Fruit fly (Drosophila melanogaster) whole organism, prepupa: ENCODE measurements around the gene VhaAC45RP.
A peak's percentile ranks its signal among the peaks of the same experiment; 100 is the strongest.

ENCODE experiments used
- CG10669 ChIP-seq: fragments of 200-800 bp; sonication (Bioruptor generic); optimal IDR thresholded peaks from 3 replicates; lab custom pipeline; 2018; ENCODE audit warnings: missing biosample characterization, mild to moderate bottlenecking, missing genetic modification characterization, moderate library complexity
- CG11294 ChIP-seq: fragments of 200-800 bp; sonication (Bioruptor generic); IDR thresholded peaks from 2 replicates; pipeline ENCODE4 v1.3.6; 2022; ENCODE audit warnings: missing biosample characterization, missing genetic modification characterization
- CG11762 ChIP-seq: fragments of 200-800 bp; sonication (Bioruptor generic); optimal IDR thresholded peaks from 3 replicates; lab custom pipeline; 2016; ENCODE audit warnings: missing biosample characterization, missing genetic modification characterization; ENCODE audit not compliant: insufficient read depth
- CG11902 ChIP-seq: fragments of 200-800 bp; sonication (Bioruptor generic); optimal IDR thresholded peaks from 3 replicates; lab custom pipeline; 2016; ENCODE audit warnings: missing biosample characterization, missing genetic modification characterization
- CG15336 ChIP-seq: fragments of 200-800 bp; sonication (Bioruptor generic); IDR thresholded peaks from 2 replicates; pipeline ENCODE4 v1.3.6; 2022; ENCODE audit warnings: missing biosample characterization, missing genetic modification characterization
- CG1621 ChIP-seq: fragments of 200-800 bp; sonication (Bioruptor generic); optimal IDR thresholded peaks from 3 replicates; lab custom pipeline; 2018; ENCODE audit warnings: missing biosample characterization, mild to moderate bottlenecking, missing genetic modification characterization
- CG3032 ChIP-seq: fragments of 200-800 bp; optimal IDR thresholded peaks from 2 replicates; lab custom pipeline; 2019; ENCODE audit warnings: missing biosample characterization, mild to moderate bottlenecking, missing genetic modification characterization, moderate library complexity
- CG31627 ChIP-seq: fragments of 200-800 bp; sonication (Bioruptor generic); optimal IDR thresholded peaks from 3 replicates; lab custom pipeline; 2016; ENCODE audit warnings: missing biosample characterization, missing genetic modification characterization
- CG32006 ChIP-seq: fragments of 200-800 bp; sonication (Bioruptor generic); optimal IDR thresholded peaks from 3 replicates; lab custom pipeline; 2017; ENCODE audit warnings: missing biosample characterization, mild to moderate bottlenecking, missing genetic modification characterization
- CG34406 ChIP-seq: fragments of 200-800 bp; sonication (Bioruptor generic); optimal IDR thresholded peaks from 3 replicates; lab custom pipeline; 2016; ENCODE audit warnings: missing biosample characterization, missing genetic modification characterization
- CG3919 ChIP-seq: fragments of 200-800 bp; sonication (Bioruptor generic); optimal IDR thresholded peaks from 3 replicates; lab custom pipeline; 2016; ENCODE audit warnings: missing biosample characterization, missing genetic modification characterization
- CG4318 ChIP-seq: fragments of 200-800 bp; sonication (Bioruptor generic); optimal IDR thresholded peaks from 3 replicates; lab custom pipeline; 2017; ENCODE audit warnings: missing biosample characterization, mild to moderate bottlenecking, missing genetic modification characterization
- CG6163 ChIP-seq: fragments of 200-800 bp; sonication (Bioruptor generic); IDR thresholded peaks from 3 replicates; pipeline ENCODE4 v1.3.6; 2022; ENCODE audit warnings: missing biosample characterization, missing genetic modification characterization
- CG6276 ChIP-seq: fragments of 200-800 bp; sonication (Bioruptor generic); optimal IDR thresholded peaks from 2 replicates; lab custom pipeline; 2017; ENCODE audit warnings: missing biosample characterization, mild to moderate bottlenecking, missing genetic modification characterization
- CG7368 ChIP-seq: fragments of 200-800 bp; sonication (Bioruptor generic); optimal IDR thresholded peaks from 3 replicates; lab custom pipeline; 2016; ENCODE audit warnings: missing biosample characterization, missing genetic modification characterization
- CG8119 ChIP-seq: fragments of 200-800 bp; sonication (Bioruptor generic); IDR thresholded peaks from 3 replicates; pipeline ENCODE4 v1.3.6; 2022; ENCODE audit warnings: missing biosample characterization, missing genetic modification characterization
- CG9139 ChIP-seq: fragments of 200-800 bp; sonication (Bioruptor generic); optimal IDR thresholded peaks from 3 replicates; lab custom pipeline; 2017; ENCODE audit warnings: missing biosample characterization, mild to moderate bottlenecking, missing genetic modification characterization
- Eip75B ChIP-seq: fragments of 200-800 bp; sonication (Bioruptor generic); optimal IDR thresholded peaks from 3 replicates; lab custom pipeline; 2016; ENCODE audit warnings: missing biosample characterization, missing genetic modification characterization
- Eip78C ChIP-seq: fragments of 200-800 bp; sonication (Bioruptor generic); peaks from one replicate; lab custom pipeline; 2016; ENCODE audit warnings: missing biosample characterization, missing genetic modification characterization
- Eip93F ChIP-seq: fragments of 200-800 bp; sonication (Bioruptor generic); optimal IDR thresholded peaks from 2 replicates; lab custom pipeline; 2016; ENCODE audit warnings: missing biosample characterization, mild to moderate bottlenecking, missing genetic modification characterization
- Ets96B ChIP-seq: fragments of 200-800 bp; optimal IDR thresholded peaks from 2 replicates; lab custom pipeline; 2019; ENCODE audit warnings: missing biosample characterization, mild to moderate bottlenecking, missing genetic modification characterization, moderate library complexity
- Gug ChIP-seq: fragments of 200-800 bp; sonication (Bioruptor generic); IDR thresholded peaks from 2 replicates; pipeline ENCODE4 v1.3.6; 2022; ENCODE audit warnings: missing biosample characterization, missing genetic modification characterization
- Hr4 ChIP-seq: fragments of 200-800 bp; sonication (Bioruptor generic); optimal IDR thresholded peaks from 3 replicates; lab custom pipeline; 2016; ENCODE audit warnings: missing biosample characterization, missing genetic modification characterization
- Lpt ChIP-seq: fragments of 200-800 bp; sonication (Bioruptor generic); optimal IDR thresholded peaks from 3 replicates; lab custom pipeline; 2016; ENCODE audit warnings: missing biosample characterization, missing genetic modification characterization
- Met ChIP-seq: fragments of 200-800 bp; sonication (Bioruptor generic); optimal IDR thresholded peaks from 3 replicates; lab custom pipeline; 2016; ENCODE audit warnings: missing biosample characterization, missing genetic modification characterization
- Sox102F ChIP-seq: fragments of 200-800 bp; sonication (Bioruptor generic); optimal IDR thresholded peaks from 2 replicates; lab custom pipeline; 2016; ENCODE audit warnings: missing biosample characterization, mild to moderate bottlenecking, missing genetic modification characterization
- acj6 ChIP-seq: fragments of 200-800 bp; sonication (Bioruptor generic); optimal IDR thresholded peaks from 3 replicates; lab custom pipeline; 2016; ENCODE audit warnings: missing biosample characterization, missing genetic modification characterization
- cyc ChIP-seq: fragments of 200-800 bp; sonication (Bioruptor generic); optimal IDR thresholded peaks from 3 replicates; lab custom pipeline; 2016; ENCODE audit warnings: missing biosample characterization, missing genetic modification characterization
- dac ChIP-seq: fragments of 200-800 bp; sonication (Bioruptor generic); optimal IDR thresholded peaks from 2 replicates; lab custom pipeline; 2017; ENCODE audit warnings: missing biosample characterization, mild to moderate bottlenecking, missing genetic modification characterization
- dsx ChIP-seq: fragments of 200-800 bp; optimal IDR thresholded peaks from 3 replicates; lab custom pipeline; 2019; ENCODE audit warnings: missing biosample characterization, mild to moderate bottlenecking, missing genetic modification characterization, moderate library complexity; ENCODE audit not compliant: poor library complexity, severe bottlenecking
- eg ChIP-seq: fragments of 200-800 bp; sonication (Bioruptor generic); IDR thresholded peaks from 3 replicates; pipeline ENCODE4 v1.3.6; 2022; ENCODE audit warnings: missing biosample characterization, missing genetic modification characterization
- esn ChIP-seq: fragments of 200-800 bp; sonication (Bioruptor generic); optimal IDR thresholded peaks from 2 replicates; lab custom pipeline; 2016; ENCODE audit warnings: missing biosample characterization, mild to moderate bottlenecking, missing genetic modification characterization, moderate library complexity
- fd59A ChIP-seq: fragments of 200-800 bp; sonication (Bioruptor generic); optimal IDR thresholded peaks from 2 replicates; lab custom pipeline; 2017; ENCODE audit warnings: missing biosample characterization, mild to moderate bottlenecking, missing genetic modification characterization, missing genetic modification reagents
- fkh ChIP-seq: fragments of 200-800 bp; sonication (Bioruptor generic); optimal IDR thresholded peaks from 3 replicates; lab custom pipeline; 2017; ENCODE audit warnings: missing biosample characterization, mild to moderate bottlenecking, missing genetic modification characterization, moderate library complexity
- lz ChIP-seq: fragments of 200-800 bp; sonication (Bioruptor generic); optimal IDR thresholded peaks from 3 replicates; lab custom pipeline; 2016; ENCODE audit warnings: missing biosample characterization, missing genetic modification characterization
- salr ChIP-seq, 2 experiments: fragments of 200-800 bp; sonication (Bioruptor generic); optimal IDR thresholded peaks; 3 replicates each; lab custom pipeline; 2016 to 2018; ENCODE audit warnings: missing biosample characterization in 2 of 2, missing genetic modification characterization in 2 of 2, mild to moderate bottlenecking in 1 of 2
- spab ChIP-seq: fragments of 200-800 bp; sonication (Bioruptor generic); optimal IDR thresholded peaks from 2 replicates; lab custom pipeline; 2017; ENCODE audit warnings: missing biosample characterization, mild to moderate bottlenecking, missing genetic modification characterization, missing genetic modification reagents
- svp ChIP-seq: fragments of 200-800 bp; sonication (Bioruptor generic); peaks from one replicate; lab custom pipeline; 2016; ENCODE audit warnings: missing biosample characterization, missing genetic modification characterization
- topi ChIP-seq: fragments of 200-800 bp; sonication (Bioruptor generic); optimal IDR thresholded peaks from 3 replicates; lab custom pipeline; 2016; ENCODE audit warnings: missing biosample characterization, missing genetic modification characterization

VhaAC45RP gene

dm6 chr3R:30163228-30163627 is 3.0 kb downstream of the VhaAC45RP start (continued):
- TF ChIP-seq CG9139 (GFP tag; lab: Kevin White, UChicago) = no peak
- TF ChIP-seq CG32006 = peak; percentile 74
- TF ChIP-seq, all 60 proteins: peak for 9

DNA sequence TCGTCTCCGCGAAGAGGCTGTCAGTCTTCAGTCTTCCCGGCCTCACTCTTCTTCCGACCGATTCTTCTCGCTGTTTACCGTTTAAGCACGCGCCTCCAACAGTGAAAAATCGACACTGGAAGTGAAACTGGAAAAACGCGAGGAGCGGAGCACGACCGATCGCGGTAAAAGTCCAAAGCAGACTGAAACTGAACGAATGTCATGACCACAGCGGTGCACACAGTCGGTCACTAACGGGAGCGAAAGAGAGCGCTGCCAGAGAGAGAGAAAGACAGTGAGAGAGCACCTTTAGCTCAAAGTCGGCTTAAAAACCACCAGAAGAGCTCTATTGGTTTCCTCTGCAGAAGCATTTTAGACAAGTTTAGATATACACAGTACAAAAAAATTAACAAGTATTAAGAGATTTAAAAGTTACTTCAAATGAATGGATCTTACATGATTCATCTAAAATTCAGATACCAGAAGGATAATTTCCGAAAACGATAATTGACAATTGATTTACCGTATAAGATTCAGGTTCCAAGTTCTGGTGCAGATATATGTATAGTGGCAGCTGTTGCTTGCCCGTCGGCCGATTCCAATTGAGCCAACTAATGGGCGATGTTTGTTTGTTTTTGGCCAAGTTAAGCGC is 5.8 kb downstream of the VhaAC45RP start, which contains the start of gene CG11498:
TSS of gene CG11498 (minus strand) at position 162 of the 631 bp plus-strand sequence.
- TF ChIP-seq Ets96B (tag; lab: Kevin White, UChicago) = no peak
- no peak for TF ChIP-seq lz (GFP tag; lab: Kevin White, UChicago)
- TF ChIP-seq Eip78C (GFP tag; lab: Kevin White, UChicago) = peak; percentile 47
- TF ChIP-seq CG32006 = peak; percentile 59
- TF ChIP-seq Eip93F (GFP tag; lab: Kevin White, UChicago) = no peak
- no peak for TF ChIP-seq Lpt
- peak; percentile 20 for TF ChIP-seq CG3919 (GFP tag; lab: Kevin White, UChicago)
- 0 out of 2 replicates have a peak, but pooled peaks have one; percentile 32 for TF ChIP-seq Gug (GFP tag; lab: Robert Waterston, UW)
- TF ChIP-seq Sox102F = peak; percentile 18
- TF ChIP-seq CG15336 (GFP tag; lab: Robert Waterston, UW) = peak; percentile 72
- TF ChIP-seq Eip75B (GFP tag; lab: Kevin White, UChicago) = peak; percentile 3
- TF ChIP-seq CG34406 (GFP tag; lab: Kevin White, UChicago) = no peak
- TF ChIP-seq esn (GFP tag; lab: Kevin White, UChicago) = peak; percentile 3
- TF ChIP-seq cyc (GFP tag; lab: Kevin White, UChicago) = no peak
- TF ChIP-seq Hr4 (GFP tag; lab: Kevin White, UChicago) = peak; percentile 36
- no peak for TF ChIP-seq CG11294 (GFP tag; lab: Robert Waterston, UW)
- no peak for TF ChIP-seq Met (GFP tag; lab: Kevin White, UChicago)
- no peak for TF ChIP-seq topi (GFP tag; lab: Kevin White, UChicago)
- no peak for TF ChIP-seq CG7368 (GFP tag; lab: Kevin White, UChicago)
- TF ChIP-seq CG6276 = no peak
- peak; percentile 20 for TF ChIP-seq CG4318 (GFP tag; lab: Kevin White, UChicago)
- TF ChIP-seq eg (GFP tag; lab: Robert Waterston, UW) = peak; percentile 56
- TF ChIP-seq CG11762 = no peak
- no peak for TF ChIP-seq CG3032
- TF ChIP-seq acj6 (GFP tag; lab: Kevin White, UChicago) = no peak
- no peak for TF ChIP-seq fkh
- TF ChIP-seq CG11902 (GFP tag; lab: Kevin White, UChicago) = no peak
- TF ChIP-seq fd59A (GFP tag; lab: Kevin White, UChicago) = no peak
- TF ChIP-seq CG10669 = no peak
- peak; percentile 54 for TF ChIP-seq svp (GFP tag; lab: Kevin White, UChicago)
- no peak for TF ChIP-seq salr (GFP tag; optimal IDR thresholded peaks at IDR 0.05; lab: Kevin White, UChicago)
- no peak for TF ChIP-seq CG1621 (tag; lab: Kevin White, UChicago)
- TF ChIP-seq CG6163 (GFP tag; lab: Robert Waterston, UW) = peak; percentile 71; the same call in 2 of the 3 replicates
- TF ChIP-seq CG8119 = peak; percentile 61; the same call in 2 of the 3 replicates
- TF ChIP-seq dsx (GFP tag; lab: Kevin White, UChicago) = no peak
- TF ChIP-seq spab (GFP tag; lab: Kevin White, UChicago) = no peak
- TF ChIP-seq CG31627 = no peak
- no peak for TF ChIP-seq dac (GFP tag; lab: Kevin White, UChicago)

dm6 chr3R:30153864-30154263 is 12.4 kb downstream of the VhaAC45RP start:
- TF ChIP-seq svp (GFP tag; lab: Kevin White, UChicago) = peak; percentile 38
- TF ChIP-seq Eip93F (GFP tag; lab: Kevin White, UChicago) = no peak
- no peak for TF ChIP-seq lz (GFP tag; lab: Kevin White, UChicago)
- TF ChIP-seq, all 60 proteins: peak for 1
